Worm (Caenorhabditis elegans) whole organism, L2 larva: ENCODE data around the gene cyn-11.

Experiments used
- ama-1 ChIP-seq: fragments of 150-350 bp; optimal IDR thresholded peaks from 2 replicates; lab custom pipeline; 2018; ENCODE audit warnings: inconsistent platforms
- elt-1 ChIP-seq: fragments of 150-350 bp; optimal IDR thresholded peaks from 2 replicates; lab custom pipeline; 2014; ENCODE audit warnings: missing biosample characterization, missing genetic modification characterization
- nhr-11 ChIP-seq: fragments of 150-350 bp; optimal IDR thresholded peaks from 2 replicates; lab custom pipeline; 2014; ENCODE audit warnings: missing biosample characterization, missing genetic modification characterization
- nhr-25 ChIP-seq: fragments of 150-350 bp; sonication (generic microtip); optimal IDR thresholded peaks from 3 replicates; lab custom pipeline; 2014; ENCODE audit warnings: missing biosample characterization, missing genetic modification characterization

DNA sequence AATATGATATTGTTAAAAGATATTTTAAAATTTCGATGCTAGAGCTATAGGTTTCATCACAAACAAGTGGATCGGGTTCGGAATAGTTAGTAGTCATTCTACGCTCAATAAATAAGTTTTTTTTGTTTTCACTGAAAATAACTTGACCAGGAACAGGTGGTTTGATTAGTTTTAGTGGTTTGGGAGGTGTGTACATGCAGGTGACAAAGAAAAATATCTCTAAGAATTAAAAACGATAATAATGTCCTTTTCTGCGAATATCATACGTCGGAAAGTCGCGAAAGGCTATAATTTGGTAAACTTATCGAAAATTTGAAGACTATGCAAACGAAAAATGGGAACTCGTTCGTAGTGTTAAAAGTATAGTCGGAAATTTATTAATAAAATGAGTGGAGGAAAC lies 5.8 kb downstream of the cyn-11 start, which contains the start of gene srg-15:
- no peak for TF ChIP-seq elt-1
- TF ChIP-seq nhr-11 (tag; lab: Kevin White, UChicago) = no peak
- no peak for TF ChIP-seq nhr-25 (tag; lab: Kevin White, UChicago)
- no peak for TF ChIP-seq ama-1 (lab: Kevin White, UChicago)
